Fruit fly (Drosophila melanogaster) whole organism, embryonic: ENCODE measurements around the gene CG3040.
A peak's percentile ranks its signal among the peaks of the same experiment; 100 is the strongest.

Experiments
- Atf-2 ChIP-seq: fragments of 200-800 bp; sonication (Bioruptor generic); optimal IDR thresholded peaks from 2 replicates; lab custom pipeline; 2016; ENCODE audit warnings: missing biosample characterization, missing genetic modification characterization
- CG10565 ChIP-seq: fragments of 200-800 bp; sonication (Bioruptor generic); optimal IDR thresholded peaks from 3 replicates; lab custom pipeline; 2016; ENCODE audit warnings: missing biosample characterization, mild to moderate bottlenecking, missing genetic modification characterization
- CG11504 ChIP-seq: fragments of 200-800 bp; sonication (Bioruptor generic); optimal IDR thresholded peaks from 3 replicates; lab custom pipeline; 2019; ENCODE audit warnings: missing biosample characterization, mild to moderate bottlenecking, missing genetic modification characterization, moderate library complexity
- CG12236 ChIP-seq: fragments of 200-800 bp; sonication (Bioruptor generic); optimal IDR thresholded peaks from 2 replicates; lab custom pipeline; 2016; ENCODE audit warnings: missing biosample characterization, missing genetic modification characterization
- CG14710 ChIP-seq: fragments of 200-800 bp; sonication (Bioruptor generic); optimal IDR thresholded peaks from 3 replicates; lab custom pipeline; 2019; ENCODE audit warnings: missing biosample characterization, mild to moderate bottlenecking, missing genetic modification characterization, moderate library complexity
- CG17359 ChIP-seq: fragments of 200-800 bp; sonication (Bioruptor generic); optimal IDR thresholded peaks from 3 replicates; lab custom pipeline; 2018; ENCODE audit warnings: missing biosample characterization, mild to moderate bottlenecking, missing genetic modification characterization, moderate library complexity
- CG2712 ChIP-seq: fragments of 200-800 bp; optimal IDR thresholded peaks from 3 replicates; lab custom pipeline; 2019; ENCODE audit warnings: missing biosample characterization, mild to moderate bottlenecking, missing genetic modification characterization, moderate library complexity
- CG3065 ChIP-seq: fragments of 200-800 bp; sonication (Bioruptor generic); optimal IDR thresholded peaks from 2 replicates; lab custom pipeline; 2016; ENCODE audit warnings: missing biosample characterization, missing genetic modification characterization
- CG3163 ChIP-seq: fragments of 200-800 bp; sonication (Bioruptor generic); optimal IDR thresholded peaks from 3 replicates; lab custom pipeline; 2016; ENCODE audit warnings: missing biosample characterization, missing genetic modification characterization
- CG33213 ChIP-seq: fragments of 200-800 bp; sonication (Bioruptor generic); optimal IDR thresholded peaks from 3 replicates; lab custom pipeline; 2016; ENCODE audit warnings: missing biosample characterization, missing genetic modification characterization
- CG3407 ChIP-seq: fragments of 200-800 bp; sonication (Bioruptor generic); optimal IDR thresholded peaks from 2 replicates; lab custom pipeline; 2018; ENCODE audit warnings: missing biosample characterization, mild to moderate bottlenecking, missing genetic modification characterization
- CG34422 ChIP-seq: fragments of 200-800 bp; sonication (Bioruptor generic); IDR thresholded peaks from 3 replicates; pipeline ENCODE4 v1.3.6; 2022; ENCODE audit warnings: missing biosample characterization, missing genetic modification characterization
- CG5953 ChIP-seq: fragments of 200-800 bp; sonication (Bioruptor generic); IDR thresholded peaks from 2 replicates; pipeline ENCODE4 v1.3.6; 2022; ENCODE audit warnings: missing biosample characterization, missing genetic modification characterization
- CG6854 ChIP-seq: fragments of 200-800 bp; sonication (Bioruptor generic); optimal IDR thresholded peaks from 3 replicates; lab custom pipeline; 2017; ENCODE audit warnings: missing biosample characterization, mild to moderate bottlenecking, missing genetic modification characterization
- CG8478 ChIP-seq: fragments of >200 bp; optimal IDR thresholded peaks from 2 replicates; lab custom pipeline; 2018
- CG8765 ChIP-seq: fragments of 200-800 bp; sonication (Bioruptor generic); IDR thresholded peaks from 2 replicates; pipeline ENCODE4 v1.3.6; 2022; ENCODE audit warnings: missing biosample characterization, missing genetic modification characterization
- Hmr ChIP-seq: fragments of 200-800 bp; sonication (Bioruptor generic); optimal IDR thresholded peaks from 3 replicates; lab custom pipeline; 2017; ENCODE audit warnings: mild to moderate bottlenecking, missing biosample characterization, missing genetic modification reagents, missing genetic modification characterization
- Hr39 ChIP-seq: fragments of >200 bp; optimal IDR thresholded peaks from 2 replicates; lab custom pipeline; 2017
- Max ChIP-seq: fragments of 200-800 bp; sonication (Bioruptor generic); optimal IDR thresholded peaks from 2 replicates; lab custom pipeline; 2016; ENCODE audit warnings: missing biosample characterization, mild to moderate bottlenecking, missing genetic modification characterization
- Med ChIP-seq: fragments of 200-800 bp; sonication (Bioruptor generic); peaks from one replicate; lab custom pipeline; 2016; ENCODE audit warnings: missing biosample characterization, missing genetic modification characterization, mild to moderate bottlenecking, inconsistent platforms, moderate library complexity
- Mes4 ChIP-seq: fragments of 200-800 bp; sonication (Bioruptor generic); optimal IDR thresholded peaks from 2 replicates; lab custom pipeline; 2016; ENCODE audit warnings: missing biosample characterization, missing genetic modification characterization
- Nf-YA ChIP-seq: fragments of 200-800 bp; sonication (Bioruptor generic); IDR thresholded peaks from 2 replicates; pipeline ENCODE4 v1.3.6; 2022; ENCODE audit warnings: missing biosample characterization, missing genetic modification characterization
- Nf-YB ChIP-seq: fragments of 200-800 bp; sonication (Bioruptor generic); optimal IDR thresholded peaks from 3 replicates; lab custom pipeline; 2019; ENCODE audit warnings: missing biosample characterization, mild to moderate bottlenecking, missing genetic modification characterization, moderate library complexity
- Sin3A ChIP-seq: fragments of >200 bp; optimal IDR thresholded peaks from 2 replicates; lab custom pipeline; 2018
- Taf1 ChIP-seq: fragments of 200-800 bp; sonication (Bioruptor generic); IDR thresholded peaks from 2 replicates; pipeline ENCODE4 v1.3.6; 2022; ENCODE audit warnings: missing biosample characterization, missing genetic modification characterization
- ase ChIP-seq: fragments of 200-800 bp; sonication (Bioruptor generic); IDR thresholded peaks from 3 replicates; pipeline ENCODE4 v1.3.6; 2022; ENCODE audit warnings: missing biosample characterization, missing genetic modification characterization
- cg ChIP-seq: fragments of 200-800 bp; sonication (Bioruptor generic); optimal IDR thresholded peaks from 3 replicates; lab custom pipeline; 2019; ENCODE audit warnings: missing biosample characterization, mild to moderate bottlenecking, missing genetic modification characterization, moderate library complexity
- ci ChIP-seq: fragments of 200-800 bp; sonication (Bioruptor generic); IDR thresholded peaks from 3 replicates; pipeline ENCODE4 v1.3.6; 2022; ENCODE audit warnings: missing biosample characterization, missing genetic modification characterization
- exex ChIP-seq: fragments of 200-800 bp; sonication (Bioruptor generic); optimal IDR thresholded peaks from 4 replicates; lab custom pipeline; 2018; ENCODE audit warnings: missing biosample characterization, mild to moderate bottlenecking, missing genetic modification characterization, moderate library complexity
- eyg ChIP-seq: fragments of 200-800 bp; sonication (Bioruptor generic); optimal IDR thresholded peaks from 3 replicates; lab custom pipeline; 2016; ENCODE audit warnings: missing biosample characterization, missing genetic modification characterization
- fd102C ChIP-seq: fragments of 200-800 bp; sonication (Bioruptor generic); optimal IDR thresholded peaks from 2 replicates; lab custom pipeline; 2018; ENCODE audit warnings: missing biosample characterization, mild to moderate bottlenecking, missing genetic modification characterization, moderate library complexity
- fd3F ChIP-seq: fragments of 200-800 bp; sonication (Bioruptor generic); optimal IDR thresholded peaks from 2 replicates; lab custom pipeline; 2018; ENCODE audit warnings: missing biosample characterization, mild to moderate bottlenecking, missing genetic modification characterization, moderate library complexity
- fru ChIP-seq: fragments of >200 bp; optimal IDR thresholded peaks from 2 replicates; lab custom pipeline; 2017
- gsb-n ChIP-seq: fragments of 200-800 bp; sonication (Bioruptor generic); optimal IDR thresholded peaks from 3 replicates; lab custom pipeline; 2018; ENCODE audit warnings: missing biosample characterization, mild to moderate bottlenecking, missing genetic modification characterization
- her ChIP-seq: fragments of 200-800 bp; sonication (Bioruptor generic); optimal IDR thresholded peaks from 2 replicates; lab custom pipeline; 2016; ENCODE audit warnings: missing biosample characterization, missing genetic modification characterization
- knrl ChIP-seq: fragments of 200-800 bp; sonication (Bioruptor generic); IDR thresholded peaks from 3 replicates; pipeline ENCODE4 v1.3.6; 2022; ENCODE audit warnings: missing biosample characterization, missing genetic modification characterization; ENCODE audit not compliant: partially characterized antibody
- maf-S ChIP-seq: fragments of 200-800 bp; sonication (Bioruptor generic); optimal IDR thresholded peaks from 2 replicates; lab custom pipeline; 2016; ENCODE audit warnings: missing biosample characterization, missing genetic modification characterization
- pan ChIP-seq, 4 experiments: fragments of >200 bp in 3 of 4; fragments of 200-800 bp in 1 of 4; sonication (Bioruptor generic) in 1 of 4; optimal IDR thresholded peaks in 3 of 4; IDR thresholded peaks in 1 of 4; 2 replicates each; pipeline versions ENCODE4 v1.3.6 to Lab custom; 2017 to 2022; ENCODE audit warnings: missing biosample characterization in 2 of 4, missing genetic modification characterization in 2 of 4, mixed read lengths in 1 of 4
- pb ChIP-seq: fragments of 200-800 bp; sonication (Bioruptor generic); optimal IDR thresholded peaks from 3 replicates; lab custom pipeline; 2016; ENCODE audit warnings: missing biosample characterization, missing genetic modification characterization
- peb ChIP-seq: fragments of 200-800 bp; sonication (Bioruptor generic); IDR thresholded peaks from 2 replicates; pipeline ENCODE4 v1.3.6; 2022; ENCODE audit warnings: missing biosample characterization, missing genetic modification characterization
- phol ChIP-seq: fragments of 200-800 bp; sonication (Bioruptor generic); optimal IDR thresholded peaks from 3 replicates; lab custom pipeline; 2018; ENCODE audit warnings: missing biosample characterization, mild to moderate bottlenecking, missing genetic modification characterization, moderate library complexity
- repo ChIP-seq: fragments of 200-800 bp; sonication (Bioruptor generic); optimal IDR thresholded peaks from 2 replicates; lab custom pipeline; 2016; ENCODE audit warnings: missing biosample characterization, missing genetic modification characterization
- schlank ChIP-seq: fragments of 200-800 bp; sonication (Bioruptor generic); optimal IDR thresholded peaks from 2 replicates; lab custom pipeline; 2018; ENCODE audit warnings: missing biosample characterization, mild to moderate bottlenecking, missing genetic modification characterization
- slp2 ChIP-seq: fragments of 200-800 bp; sonication (Bioruptor generic); optimal IDR thresholded peaks from 2 replicates; lab custom pipeline; 2016; ENCODE audit warnings: missing biosample characterization, missing genetic modification characterization
- sna ChIP-seq: fragments of 200-800 bp; sonication (Bioruptor generic); IDR thresholded peaks from 2 replicates; pipeline ENCODE4 v1.3.6; 2022; ENCODE audit warnings: missing biosample characterization, missing genetic modification characterization; ENCODE audit not compliant: partially characterized antibody
- tio ChIP-seq: fragments of 200-800 bp; sonication (Bioruptor generic); optimal IDR thresholded peaks from 2 replicates; lab custom pipeline; 2017; ENCODE audit warnings: missing biosample characterization, missing genetic modification characterization, inconsistent platforms
- tna ChIP-seq: fragments of 200-800 bp; sonication (Bioruptor generic); IDR thresholded peaks from 2 replicates; pipeline ENCODE4 v1.3.6; 2022; ENCODE audit warnings: missing biosample characterization, missing genetic modification characterization; ENCODE audit not compliant: partially characterized antibody
- toy ChIP-seq: fragments of 200-800 bp; sonication (Bioruptor generic); IDR thresholded peaks from 2 replicates; pipeline ENCODE4 v1.3.6; 2022; ENCODE audit warnings: missing biosample characterization, missing genetic modification characterization

Gene CG3040

DNA sequence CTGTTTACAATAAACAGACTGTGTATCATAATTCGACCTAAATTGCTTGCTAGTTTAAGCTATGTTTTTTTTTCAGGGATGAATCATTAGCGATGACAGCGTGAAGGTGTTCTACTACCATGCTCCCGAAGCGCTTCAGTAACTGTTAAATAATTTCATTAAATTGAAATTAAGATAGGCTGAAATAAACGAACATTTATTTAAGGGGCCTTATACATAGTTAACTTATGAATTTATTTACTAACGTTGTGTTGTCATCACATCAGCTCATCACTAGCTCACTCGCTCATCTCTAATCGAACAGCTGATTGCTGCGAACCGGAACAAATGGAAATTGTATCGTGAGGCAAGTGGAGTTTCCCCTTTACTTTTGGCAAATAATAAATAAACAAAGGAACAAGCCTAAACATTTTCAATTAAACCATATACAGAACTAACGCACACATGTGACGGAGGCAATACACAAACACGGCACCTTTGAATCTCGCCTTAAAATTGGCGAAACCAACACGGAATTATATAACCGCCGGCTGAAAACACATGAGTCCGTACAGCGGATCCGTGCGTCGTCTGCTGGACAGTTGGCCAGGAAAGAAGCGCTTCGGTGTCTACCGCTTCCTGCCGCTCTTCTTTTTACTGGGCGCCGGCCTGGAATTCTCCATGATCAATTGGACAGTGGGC lies 38.0 kb upstream of the CG3040 start, which contains the start of the genes cm, sloth1 and sloth2 (continued):
- TF ChIP-seq CG33213 (GFP tag; lab: Kevin White, UChicago) (peak; percentile 83), pan (optimal IDR thresholded peaks at IDR 0.05; lab: Kevin White, UChicago) (no peak), pan (GFP tag; optimal IDR thresholded peaks at IDR 0.05 in 1 of 2, IDR thresholded peaks at IDR 0.05 in 1 of 2) (peak in 1 of 2 experiments; percentile 88), schlank (tag; lab: Kevin White, UChicago) (peak; percentile 63), fd3F (GFP tag; lab: Kevin White, UChicago) (peak; percentile 80), her (GFP tag; lab: Kevin White, UChicago) (peak; percentile 63), CG8478 (no peak), peb (GFP tag; lab: Robert Waterston, UW) (peak; percentile 80), Mes4 (GFP tag; lab: Kevin White, UChicago) (peak; percentile 80), Atf-2 (GFP tag; lab: Kevin White, UChicago) (peak; percentile 82), tna (peak; percentile 35; the same call in 1 of the 2 replicates), Hr39 (lab: Kevin White, UChicago) (no peak), CG3407 (peak; percentile 53), fru (lab: Kevin White, UChicago) (no peak), CG11504 (tag; lab: Kevin White, UChicago) (peak; percentile 80), CG14710 (tag; lab: Kevin White, UChicago) (peak; percentile 85), eyg (peak; percentile 62), tio (GFP tag; lab: Kevin White, UChicago) (peak; percentile 81), CG3065 (GFP tag; lab: Kevin White, UChicago) (peak; percentile 66), phol (tag; lab: Kevin White, UChicago) (peak; percentile 83), CG34422 (GFP tag; lab: Robert Waterston, UW) (peak; percentile 91), CG6854 (GFP tag; lab: Kevin White, UChicago) (peak; percentile 14), knrl (peak; percentile 89)

DNA sequence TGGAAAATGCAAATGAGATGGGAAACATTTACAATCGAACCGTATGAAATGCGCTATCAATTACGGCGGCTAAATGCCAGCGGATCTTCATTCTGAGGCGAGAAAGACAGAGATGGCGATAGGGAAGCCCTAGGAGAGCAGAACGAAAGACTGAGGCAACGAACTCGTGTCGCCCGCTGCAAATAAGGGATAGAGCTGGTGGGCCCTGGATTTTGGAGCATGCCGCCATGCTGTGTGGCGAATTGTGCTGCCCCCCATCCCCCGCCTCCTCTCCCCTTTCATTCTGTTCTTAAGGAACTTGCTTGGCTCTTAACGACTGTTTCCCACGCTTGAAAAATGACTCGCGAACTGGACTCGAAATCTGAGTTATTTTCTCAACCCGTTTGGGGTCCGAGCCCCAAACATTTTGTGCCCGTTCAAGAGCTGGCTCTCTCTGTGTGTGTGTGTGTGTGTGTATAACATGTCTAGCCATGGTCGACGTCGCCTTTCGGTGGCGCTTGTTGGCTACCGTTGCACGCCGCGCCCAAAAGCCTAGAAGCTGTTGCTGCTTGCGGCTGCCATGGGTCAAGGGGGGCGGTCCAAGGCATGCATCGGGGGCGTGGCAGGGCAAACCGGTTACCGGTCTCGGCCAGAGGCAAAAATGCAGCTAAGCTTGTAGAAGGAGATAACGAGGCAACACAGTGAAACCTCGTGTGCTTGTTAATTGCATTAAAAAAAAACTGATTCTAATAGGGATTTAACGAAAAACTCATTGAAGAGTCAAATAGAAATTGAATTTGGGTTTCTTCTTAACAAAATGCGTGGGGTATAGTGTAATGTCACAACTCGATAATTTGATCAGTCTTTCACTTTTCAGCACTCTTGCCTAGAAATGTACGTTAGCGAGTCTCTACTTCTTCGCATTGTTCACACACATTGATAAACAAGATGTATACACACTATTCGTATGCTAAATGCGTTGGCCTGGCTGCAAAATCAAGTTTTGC lies 35.2 kb upstream of the CG3040 start:
- TF ChIP-seq Nf-YB (GFP tag; lab: Kevin White, UChicago) (no peak), gsb-n (peak; percentile 41), fd102C (GFP tag; lab: Kevin White, UChicago) (no peak), ase (GFP tag; lab: Robert Waterston, UW) (no peak), Sin3A (no peak), slp2 (GFP tag; lab: Kevin White, UChicago) (no peak), CG10565 (GFP tag; lab: Kevin White, UChicago) (no peak), toy (GFP tag; lab: Robert Waterston, UW) (no peak), CG12236 (GFP tag; lab: Kevin White, UChicago) (no peak), repo (GFP tag; lab: Kevin White, UChicago) (no peak), CG8765 (GFP tag; lab: Robert Waterston, UW) (no peak), sna (GFP tag; lab: Robert Waterston, UW) (no peak), schlank (tag; lab: Kevin White, UChicago) (no peak), CG2712 (no peak), maf-S (GFP tag; lab: Kevin White, UChicago) (no peak), ci (GFP tag; lab: Robert Waterston, UW) (0 out of 3 replicates have a peak, but pooled peaks have one; percentile 19), CG5953 (GFP tag; lab: Robert Waterston, UW) (no peak), CG17359 (tag; lab: Kevin White, UChicago) (peak; percentile 3), Taf1 (no peak), cg (GFP tag; lab: Kevin White, UChicago) (peak; percentile 25), exex (tag; lab: Kevin White, UChicago) (no peak), Med (GFP tag; lab: Kevin White, UChicago) (peak; percentile 25), CG3163 (GFP tag; lab: Kevin White, UChicago) (no peak), pb (GFP tag; lab: Kevin White, UChicago) (no peak), Max (GFP tag; lab: Kevin White, UChicago) (no peak), Hmr (no peak), Nf-YA (GFP tag; lab: Robert Waterston, UW) (no peak)
